Fruit fly (Drosophila melanogaster) whole organism, embryonic: Measurements from ENCODE around the gene CG5861.

Experiments used
- Aef1 ChIP-seq: fragments of 200-800 bp; sonication (Bioruptor generic); IDR thresholded peaks from 3 replicates; pipeline ENCODE4 v1.3.6; 2022; ENCODE audit warnings: missing biosample characterization, missing genetic modification characterization
- Atf3 ChIP-seq: fragments of 200-800 bp; sonication (Bioruptor generic); optimal IDR thresholded peaks from 3 replicates; lab custom pipeline; 2016; ENCODE audit warnings: missing biosample characterization, missing genetic modification characterization
- B-H2 ChIP-seq: fragments of 200-800 bp; sonication (Bioruptor generic); optimal IDR thresholded peaks from 2 replicates; lab custom pipeline; 2018; ENCODE audit warnings: missing biosample characterization, mild to moderate bottlenecking, missing genetic modification characterization
- CG10431 ChIP-seq: fragments of 200-800 bp; sonication (Bioruptor generic); optimal IDR thresholded peaks from 3 replicates; lab custom pipeline; 2018; ENCODE audit warnings: missing biosample characterization, mild to moderate bottlenecking, missing genetic modification characterization
- CG11504 ChIP-seq: fragments of 200-800 bp; sonication (Bioruptor generic); optimal IDR thresholded peaks from 3 replicates; lab custom pipeline; 2019; ENCODE audit warnings: missing biosample characterization, mild to moderate bottlenecking, missing genetic modification characterization, moderate library complexity
- CG12744 ChIP-seq: fragments of 200-800 bp; sonication (Bioruptor generic); optimal IDR thresholded peaks from 2 replicates; lab custom pipeline; 2016; ENCODE audit warnings: missing biosample characterization, missing genetic modification characterization
- CG13624 ChIP-seq: fragments of 200-800 bp; sonication (Bioruptor generic); optimal IDR thresholded peaks from 2 replicates; lab custom pipeline; 2016; ENCODE audit warnings: missing biosample characterization, missing genetic modification characterization
- CG14710 ChIP-seq: fragments of 200-800 bp; sonication (Bioruptor generic); optimal IDR thresholded peaks from 3 replicates; lab custom pipeline; 2019; ENCODE audit warnings: missing biosample characterization, mild to moderate bottlenecking, missing genetic modification characterization, moderate library complexity
- CG15269 ChIP-seq: fragments of 200-800 bp; sonication (Bioruptor generic); optimal IDR thresholded peaks from 2 replicates; lab custom pipeline; 2018; ENCODE audit warnings: missing biosample characterization, mild to moderate bottlenecking, missing genetic modification characterization, moderate library complexity
- CG1602 ChIP-seq: fragments of 200-800 bp; sonication (Bioruptor generic); optimal IDR thresholded peaks from 3 replicates; lab custom pipeline; 2016; ENCODE audit warnings: missing biosample characterization, missing genetic modification characterization
- CG2875 ChIP-seq: fragments of 200-800 bp; sonication (Bioruptor generic); optimal IDR thresholded peaks from 2 replicates; lab custom pipeline; 2017; ENCODE audit warnings: missing biosample characterization, mild to moderate bottlenecking, missing genetic modification characterization, missing genetic modification reagents
- CG3407 ChIP-seq: fragments of 200-800 bp; sonication (Bioruptor generic); optimal IDR thresholded peaks from 2 replicates; lab custom pipeline; 2018; ENCODE audit warnings: missing biosample characterization, mild to moderate bottlenecking, missing genetic modification characterization
- CG6254 ChIP-seq: fragments of 200-800 bp; sonication (Bioruptor generic); optimal IDR thresholded peaks from 3 replicates; lab custom pipeline; 2017; ENCODE audit warnings: mild to moderate bottlenecking, missing biosample characterization, missing genetic modification reagents, missing genetic modification characterization
- CG6791 ChIP-seq: fragments of 200-800 bp; sonication (Bioruptor generic); IDR thresholded peaks from 3 replicates; pipeline ENCODE4 v1.3.6; 2022; ENCODE audit warnings: missing biosample characterization, missing genetic modification characterization; ENCODE audit not compliant: partially characterized antibody
- CG8089 ChIP-seq: fragments of 200-800 bp; sonication (Bioruptor generic); optimal IDR thresholded peaks from 3 replicates; lab custom pipeline; 2016; ENCODE audit warnings: missing biosample characterization, missing genetic modification characterization
- CG8359 ChIP-seq: fragments of 200-800 bp; sonication (Bioruptor generic); optimal IDR thresholded peaks from 2 replicates; lab custom pipeline; 2017; ENCODE audit warnings: missing biosample characterization, mild to moderate bottlenecking, missing genetic modification characterization, borderline replicate concordance
- CG8388 ChIP-seq: fragments of 200-800 bp; sonication (Bioruptor generic); optimal IDR thresholded peaks from 2 replicates; lab custom pipeline; 2019; ENCODE audit warnings: missing biosample characterization, mild to moderate bottlenecking, missing genetic modification characterization, moderate library complexity
- CG8765 ChIP-seq: fragments of 200-800 bp; sonication (Bioruptor generic); IDR thresholded peaks from 2 replicates; pipeline ENCODE4 v1.3.6; 2022; ENCODE audit warnings: missing biosample characterization, missing genetic modification characterization
- CG9932 ChIP-seq: fragments of 200-800 bp; sonication (Bioruptor generic); IDR thresholded peaks from 2 replicates; pipeline ENCODE4 v1.3.6; 2022; ENCODE audit warnings: missing biosample characterization, missing genetic modification characterization
- Chrac-16 ChIP-seq: fragments of 200-800 bp; sonication (Bioruptor generic); optimal IDR thresholded peaks from 3 replicates; lab custom pipeline; 2016; ENCODE audit warnings: missing biosample characterization, missing genetic modification characterization
- Deaf1 ChIP-seq: fragments of 200-800 bp; optimal IDR thresholded peaks from 3 replicates; lab custom pipeline; 2019; ENCODE audit warnings: missing biosample characterization, mild to moderate bottlenecking, missing genetic modification characterization, moderate library complexity
- Dip3 ChIP-seq: fragments of 200-800 bp; sonication (Bioruptor generic); optimal IDR thresholded peaks from 3 replicates; lab custom pipeline; 2016; ENCODE audit warnings: missing biosample characterization, missing genetic modification characterization
- Ets65A ChIP-seq: fragments of 200-800 bp; sonication (Bioruptor generic); peaks from one replicate; lab custom pipeline; 2016; ENCODE audit warnings: missing biosample characterization, missing genetic modification characterization
- Fer1 ChIP-seq: fragments of 200-800 bp; sonication (Bioruptor generic); optimal IDR thresholded peaks from 2 replicates; lab custom pipeline; 2017; ENCODE audit warnings: missing biosample characterization, mild to moderate bottlenecking, missing genetic modification characterization
- Sry-δ ChIP-seq: fragments of 200-800 bp; sonication (Bioruptor generic); optimal IDR thresholded peaks from 2 replicates; lab custom pipeline; 2016; ENCODE audit warnings: missing biosample characterization, missing genetic modification characterization
- abd-A ChIP-seq: fragments of 200-800 bp; sonication (Bioruptor generic); optimal IDR thresholded peaks from 3 replicates; lab custom pipeline; 2019; ENCODE audit warnings: missing biosample characterization, mild to moderate bottlenecking, missing genetic modification characterization, moderate library complexity
- bigmax ChIP-seq: fragments of 200-800 bp; sonication (Bioruptor generic); optimal IDR thresholded peaks from 2 replicates; lab custom pipeline; 2018; ENCODE audit warnings: missing biosample characterization, mild to moderate bottlenecking, missing genetic modification characterization
- chinmo ChIP-seq: fragments of 200-800 bp; sonication (Bioruptor generic); IDR thresholded peaks from 4 replicates; pipeline ENCODE4 v1.3.6; 2022; ENCODE audit warnings: missing biosample characterization, missing genetic modification characterization; ENCODE audit not compliant: partially characterized antibody
- dpn ChIP-seq, 2 experiments: fragments of 200-800 bp; sonication (Bioruptor generic); optimal IDR thresholded peaks; 3 replicates each; lab custom pipeline; 2016; ENCODE audit warnings: missing biosample characterization in 2 of 2, missing genetic modification characterization in 2 of 2
- exex ChIP-seq: fragments of 200-800 bp; sonication (Bioruptor generic); optimal IDR thresholded peaks from 4 replicates; lab custom pipeline; 2018; ENCODE audit warnings: missing biosample characterization, mild to moderate bottlenecking, missing genetic modification characterization, moderate library complexity
- fd64A ChIP-seq: fragments of 200-800 bp; sonication (Bioruptor generic); optimal IDR thresholded peaks from 3 replicates; lab custom pipeline; 2018; ENCODE audit warnings: missing biosample characterization, mild to moderate bottlenecking, missing genetic modification characterization
- ftz-f1 ChIP-seq: fragments of 200-800 bp; sonication (Bioruptor generic); optimal IDR thresholded peaks from 2 replicates; lab custom pipeline; 2016; ENCODE audit warnings: missing biosample characterization, missing genetic modification characterization
- gsb ChIP-seq: fragments of 200-800 bp; sonication (Bioruptor generic); IDR thresholded peaks from 2 replicates; pipeline ENCODE4 v1.3.6; 2022; ENCODE audit warnings: missing biosample characterization, missing genetic modification characterization
- h ChIP-seq: fragments of >200 bp; optimal IDR thresholded peaks from 2 replicates; lab custom pipeline; 2017
- hkb ChIP-seq, 2 experiments: fragments of 200-800 bp in 1 of 2; fragments of >200 bp in 1 of 2; sonication (Bioruptor generic) in 1 of 2; IDR thresholded peaks in 1 of 2; optimal IDR thresholded peaks in 1 of 2; 2 replicates each; pipeline versions ENCODE4 v1.3.6 to Lab custom; 2017 to 2022; ENCODE audit warnings: missing biosample characterization in 1 of 2, missing genetic modification characterization in 1 of 2
- ind ChIP-seq: fragments of 200-800 bp; sonication (Bioruptor generic); optimal IDR thresholded peaks from 3 replicates; lab custom pipeline; 2016; ENCODE audit warnings: missing biosample characterization, missing genetic modification characterization
- klu ChIP-seq: fragments of 200-800 bp; sonication (Bioruptor generic); IDR thresholded peaks from 2 replicates; pipeline ENCODE4 v1.3.6; 2022; ENCODE audit warnings: missing biosample characterization, missing genetic modification characterization
- lilli ChIP-seq: fragments of 200-800 bp; sonication (Bioruptor generic); optimal IDR thresholded peaks from 3 replicates; lab custom pipeline; 2016; ENCODE audit warnings: missing biosample characterization, missing genetic modification characterization
- mirr ChIP-seq: fragments of 200-800 bp; sonication (Bioruptor generic); optimal IDR thresholded peaks from 3 replicates; lab custom pipeline; 2018; ENCODE audit warnings: missing biosample characterization, mild to moderate bottlenecking, missing genetic modification characterization
- nau ChIP-seq: fragments of 200-800 bp; sonication (Bioruptor generic); optimal IDR thresholded peaks from 3 replicates; lab custom pipeline; 2017; ENCODE audit warnings: missing biosample characterization, mild to moderate bottlenecking, missing genetic modification characterization, missing genetic modification reagents
- nerfin-1 ChIP-seq: fragments of 200-800 bp; sonication (Bioruptor generic); optimal IDR thresholded peaks from 3 replicates; lab custom pipeline; 2019; ENCODE audit warnings: missing biosample characterization, mild to moderate bottlenecking, missing genetic modification characterization, moderate library complexity
- peb ChIP-seq: fragments of 200-800 bp; sonication (Bioruptor generic); IDR thresholded peaks from 2 replicates; pipeline ENCODE4 v1.3.6; 2022; ENCODE audit warnings: missing biosample characterization, missing genetic modification characterization
- pfk ChIP-seq: fragments of 200-800 bp; sonication (Bioruptor generic); optimal IDR thresholded peaks from 2 replicates; lab custom pipeline; 2018; ENCODE audit warnings: missing biosample characterization, mild to moderate bottlenecking, missing genetic modification characterization, moderate library complexity
- run ChIP-seq: fragments of 200-800 bp; sonication (Bioruptor generic); optimal IDR thresholded peaks from 3 replicates; lab custom pipeline; 2018; ENCODE audit warnings: missing biosample characterization, mild to moderate bottlenecking, missing genetic modification characterization
- slou ChIP-seq: fragments of 200-800 bp; sonication (Bioruptor generic); optimal IDR thresholded peaks from 3 replicates; lab custom pipeline; 2016; ENCODE audit warnings: missing biosample characterization, missing genetic modification characterization
- tgo ChIP-seq: fragments of 200-800 bp; sonication (Bioruptor generic); IDR thresholded peaks from 3 replicates; pipeline ENCODE4 v1.3.6; 2022; ENCODE audit warnings: missing biosample characterization, missing genetic modification characterization
- tll ChIP-seq, 2 experiments: fragments of 200-800 bp in 1 of 2; fragments of >200 bp in 1 of 2; sonication (Bioruptor generic) in 1 of 2; optimal IDR thresholded peaks; 2 replicates each; lab custom pipeline; 2017 to 2019; ENCODE audit warnings: missing biosample characterization in 2 of 2, missing genetic modification characterization in 2 of 2, mild to moderate bottlenecking in 1 of 2, moderate library complexity in 1 of 2
- twi ChIP-seq: fragments of 200-800 bp; optimal IDR thresholded peaks from 2 replicates; lab custom pipeline; 2019; ENCODE audit warnings: missing biosample characterization, mild to moderate bottlenecking, missing genetic modification characterization, moderate library complexity
- yki ChIP-seq: fragments of >200 bp; optimal IDR thresholded peaks from 3 replicates; lab custom pipeline; 2018

CG5861 gene

DNA sequence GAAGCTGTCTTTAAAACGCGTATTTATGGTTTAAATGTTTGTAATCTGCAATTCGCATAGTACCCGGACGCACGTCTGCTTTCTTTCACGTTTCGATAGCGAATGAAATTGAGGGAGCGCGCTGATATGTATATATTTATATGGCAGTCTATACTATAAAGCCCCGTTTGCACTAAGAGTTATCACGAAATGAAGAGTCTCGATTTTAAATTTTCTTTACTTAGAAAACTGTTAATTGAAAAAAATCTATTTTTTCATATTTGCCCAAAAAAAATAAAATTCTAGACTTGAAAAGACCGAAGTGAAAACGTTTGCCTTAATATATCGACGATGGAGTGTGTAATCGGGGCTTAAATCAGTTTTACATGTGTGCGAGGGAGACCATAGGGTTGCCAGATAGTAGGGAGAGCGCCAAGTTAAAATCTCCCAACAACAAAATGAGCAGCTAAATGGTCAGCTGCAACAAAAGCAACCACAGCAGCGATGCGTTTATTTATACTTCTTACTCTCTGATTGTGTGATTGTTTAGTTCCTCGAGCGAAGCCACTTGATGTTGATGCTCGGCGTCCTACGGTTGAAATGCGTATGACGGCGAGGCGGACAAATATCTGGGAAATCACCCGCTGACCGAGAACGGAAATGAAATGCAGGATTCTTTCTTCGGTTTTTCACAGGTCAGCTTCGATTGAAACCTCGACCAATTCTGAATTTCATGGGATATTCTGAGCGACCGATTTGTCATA lies 18.6 kb upstream of the CG5861 start, which contains the start of gene cact (continued):
- TF ChIP-seq Ets65A (GFP tag; lab: Kevin White, UChicago) (peak; percentile 99), Dip3 (GFP tag; lab: Kevin White, UChicago) (peak; percentile 94), CG15269 (tag; lab: Kevin White, UChicago) (peak; percentile 89), CG11504 (tag; lab: Kevin White, UChicago) (peak; percentile 91), peb (GFP tag; lab: Robert Waterston, UW) (peak; percentile 74), bigmax (GFP tag; lab: Kevin White, UChicago) (peak; percentile 4), gsb (peak; percentile 53; the same call in 1 of the 2 replicates), CG9932 (GFP tag; lab: Robert Waterston, UW) (peak; percentile 94), pfk (GFP tag; lab: Kevin White, UChicago) (peak; percentile 39), Sry-δ (peak; percentile 80), abd-A (tag; lab: Kevin White, UChicago) (peak; percentile 94), lilli (GFP tag; lab: Kevin White, UChicago) (peak; percentile 97), CG8388 (GFP tag; lab: Kevin White, UChicago) (peak; percentile 93), nerfin-1 (peak; percentile 81), Aef1 (GFP tag; lab: Robert Waterston, UW) (peak; percentile 95), fd64A (no peak), CG14710 (tag; lab: Kevin White, UChicago) (peak; percentile 96), nau (GFP tag; lab: Kevin White, UChicago) (peak; percentile 83), chinmo (GFP tag; lab: Robert Waterston, UW) (peak; percentile 92; the same call in 3 of the 4 replicates), CG3407 (GFP tag; lab: Kevin White, UChicago) (peak; percentile 79), CG8359 (peak; percentile 60), ftz-f1 (GFP tag; lab: Kevin White, UChicago) (peak; percentile 27), CG12744 (GFP tag; lab: Kevin White, UChicago) (peak; percentile 93), run (tag; lab: Kevin White, UChicago) (peak; percentile 89), klu (peak; percentile 86), dpn (GFP tag; optimal IDR thresholded peaks at IDR 0.05; lab: Kevin White, UChicago) (peak; percentile 95), Deaf1 (tag; lab: Kevin White, UChicago) (peak; percentile 73), CG8765 (peak; percentile 83), exex (tag; lab: Kevin White, UChicago) (peak; percentile 81), CG6791 (GFP tag; lab: Robert Waterston, UW) (0 out of 3 replicates have a peak, but pooled peaks have one; percentile 12), Atf3 (peak; percentile 91), CG6254 (GFP tag; lab: Kevin White, UChicago) (peak; percentile 78), mirr (GFP tag; lab: Kevin White, UChicago) (peak; percentile 43), Fer1 (peak; percentile 93), slou (GFP tag; lab: Kevin White, UChicago) (peak; percentile 82), twi (tag; lab: Kevin White, UChicago) (peak; percentile 89), CG1602 (GFP tag; lab: Kevin White, UChicago) (peak; percentile 93), CG8089 (GFP tag; lab: Kevin White, UChicago) (peak; percentile 92), CG13624 (GFP tag; lab: Kevin White, UChicago) (peak; percentile 94), Chrac-16 (GFP tag; lab: Kevin White, UChicago) (peak; percentile 96), B-H2 (peak; percentile 89), CG2875 (GFP tag; lab: Kevin White, UChicago) (peak; percentile 76), hkb (optimal IDR thresholded peaks at IDR 0.05; lab: Kevin White, UChicago) (no peak), hkb (GFP tag; IDR thresholded peaks at IDR 0.05; lab: Robert Waterston, UW) (peak; percentile 92), h (lab: Kevin White, UChicago) (no peak), ind (GFP tag; lab: Kevin White, UChicago) (peak; percentile 94), yki (lab: Kevin White, UChicago) (no peak), CG10431 (peak; percentile 61), tgo (GFP tag; lab: Robert Waterston, UW) (peak; percentile 90), tll (GFP tag; optimal IDR thresholded peaks at IDR 0.05; lab: Kevin White, UChicago) (peak; percentile 6 to 74)
